Worm (Caenorhabditis elegans) whole organism, L3 larva: ENCODE results near the gene T10C6.6.

ENCODE experiments used
- ceh-82 ChIP-seq: fragments of 150-350 bp; optimal IDR thresholded peaks from 2 replicates; lab custom pipeline; 2014; ENCODE audit warnings: missing biosample characterization, missing genetic modification characterization
- egl-27 ChIP-seq: sonication (generic microtip); optimal IDR thresholded peaks from 4 replicates; lab custom pipeline; 2017; ENCODE audit warnings: missing biosample characterization, missing genetic modification reagents, missing genetic modification characterization
- hmg-11 ChIP-seq: sonication (generic microtip); optimal IDR thresholded peaks from 2 replicates; lab custom pipeline; 2016; ENCODE audit warnings: missing genetic modification characterization, missing compliant biosample characterization
- nfya-1 ChIP-seq: sonication (generic microtip); optimal IDR thresholded peaks from 2 replicates; lab custom pipeline; 2017; ENCODE audit warnings: missing genetic modification characterization, mild to moderate bottlenecking, missing compliant biosample characterization, antibody characterized with exemption, moderate library complexity; ENCODE audit not compliant: insufficient read depth
- nhr-25 ChIP-seq: sonication (generic microtip); optimal IDR thresholded peaks from 2 replicates; lab custom pipeline; 2017; ENCODE audit warnings: missing biosample characterization, missing genetic modification characterization
- pha-4 ChIP-seq: fragments of 150-350 bp; optimal IDR thresholded peaks from 2 replicates; lab custom pipeline; 2014; ENCODE audit warnings: missing biosample characterization, missing genetic modification reagents, missing genetic modification characterization
- snpc-4 ChIP-seq: fragments of 150-350 bp; optimal IDR thresholded peaks from 2 replicates; lab custom pipeline; 2014; ENCODE audit warnings: missing biosample characterization, missing genetic modification characterization
- zag-1 ChIP-seq: fragments of 150-350 bp; optimal IDR thresholded peaks from 2 replicates; lab custom pipeline; 2014; ENCODE audit warnings: missing biosample characterization, missing genetic modification characterization
- ztf-11 ChIP-seq: fragments of 150-350 bp; optimal IDR thresholded peaks from 2 replicates; lab custom pipeline; 2014; ENCODE audit warnings: missing biosample characterization, missing genetic modification characterization
- ztf-4 ChIP-seq: fragments of 150-350 bp; optimal IDR thresholded peaks from 2 replicates; lab custom pipeline; 2014; ENCODE audit warnings: missing biosample characterization, missing genetic modification characterization

ce11 chrV:16033491-16033890 is 9.4 kb downstream of the T10C6.6 start:
- no peak for TF ChIP-seq ztf-11
- TF ChIP-seq snpc-4 = no peak
- no peak for TF ChIP-seq zag-1 (tag; lab: Kevin White, UChicago)
- TF ChIP-seq pha-4 (tag; lab: Kevin White, UChicago) = no peak
- no peak for TF ChIP-seq hmg-11
- no peak for TF ChIP-seq ceh-82 (tag; lab: Kevin White, UChicago)
- TF ChIP-seq nfya-1 = no peak
- no peak for TF ChIP-seq nhr-25 (tag; lab: Kevin White, UChicago)
- TF ChIP-seq egl-27 = no peak
- TF ChIP-seq ztf-4 (tag; lab: Kevin White, UChicago) = no peak
